Worm (Caenorhabditis elegans) whole organism, L1 larva: Measurements from ENCODE around the gene Y57G11B.2.
"Not testable (repeated sequence)": the region's sequence is repeated elsewhere in the genome, so short reads cannot be mapped to it uniquely, and the experiment has no call there.

Source experiments
- C16A3.4 ChIP-seq: fragments of 150-350 bp; optimal IDR thresholded peaks from 2 replicates; lab custom pipeline; 2014; ENCODE audit warnings: missing biosample characterization, missing genetic modification characterization
- C34B4.2 ChIP-seq: sonication (generic microtip); optimal IDR thresholded peaks from 2 replicates; lab custom pipeline; 2017; ENCODE audit warnings: mild to moderate bottlenecking, missing genetic modification characterization, missing compliant biosample characterization
- F16B12.6 ChIP-seq: fragments of 150-350 bp; optimal IDR thresholded peaks from 2 replicates; lab custom pipeline; 2014; ENCODE audit warnings: missing biosample characterization, missing genetic modification characterization
- aha-1 ChIP-seq: fragments of 150-350 bp; optimal IDR thresholded peaks from 2 replicates; lab custom pipeline; 2014; ENCODE audit warnings: missing biosample characterization, missing genetic modification characterization
- aly-2 ChIP-seq: fragments of 150-350 bp; optimal IDR thresholded peaks from 2 replicates; lab custom pipeline; 2014; ENCODE audit warnings: missing biosample characterization, missing genetic modification characterization
- ceh-8 ChIP-seq: fragments of 200-800 bp; sonication (Bioruptor generic); optimal IDR thresholded peaks from 2 replicates; lab custom pipeline; 2018; ENCODE audit warnings: mild to moderate bottlenecking, missing genetic modification characterization, moderate library complexity, missing compliant biosample characterization
- ces-1 ChIP-seq: fragments of 150-350 bp; optimal IDR thresholded peaks from 2 replicates; lab custom pipeline; 2014; ENCODE audit warnings: missing biosample characterization, missing genetic modification reagents, missing genetic modification characterization
- dsc-1 ChIP-seq: sonication (generic microtip); optimal IDR thresholded peaks from 2 replicates; lab custom pipeline; 2016; ENCODE audit warnings: mild to moderate bottlenecking, missing genetic modification characterization, missing compliant biosample characterization
- efl-1 ChIP-seq, 4 experiments: fragments of 150-350 bp; optimal IDR thresholded peaks in 3 of 4; peaks in 1 of 4; 1 replicate in 1 of 4; 2 replicates in 3 of 4; lab custom pipeline; 2014; ENCODE audit warnings: missing biosample characterization in 2 of 4, missing genetic modification characterization in 2 of 4, missing genetic modification reagents in 2 of 4
- fkh-8 ChIP-seq: sonication (generic microtip); optimal IDR thresholded peaks from 2 replicates; lab custom pipeline; 2016; ENCODE audit warnings: mild to moderate bottlenecking, missing genetic modification characterization, missing compliant biosample characterization
- hlh-17 ChIP-seq: fragments of 200-800 bp; sonication (Bioruptor generic); optimal IDR thresholded peaks from 2 replicates; lab custom pipeline; 2018; ENCODE audit warnings: missing genetic modification characterization, mild to moderate bottlenecking, missing compliant biosample characterization, moderate library complexity, borderline replicate concordance
- irx-1 ChIP-seq: sonication (generic microtip); optimal IDR thresholded peaks from 2 replicates; lab custom pipeline; 2016; ENCODE audit warnings: missing genetic modification characterization, missing compliant biosample characterization
- lin-14 ChIP-seq: fragments of 200-800 bp; sonication (Bioruptor generic); optimal IDR thresholded peaks from 2 replicates; lab custom pipeline; 2018; ENCODE audit warnings: mild to moderate bottlenecking, missing genetic modification characterization, moderate library complexity, missing compliant biosample characterization
- lin-15B ChIP-seq: fragments of 150-350 bp; sonication (generic microtip); optimal IDR thresholded peaks from 3 replicates; lab custom pipeline; 2014; ENCODE audit warnings: missing biosample characterization, missing genetic modification characterization
- lin-35 ChIP-seq, 2 experiments: fragments of 150-350 bp; optimal IDR thresholded peaks; 2 replicates each; lab custom pipeline; 2014; ENCODE audit warnings: missing biosample characterization in 2 of 2, missing genetic modification characterization in 2 of 2, missing genetic modification reagents in 2 of 2
- lir-3 ChIP-seq: sonication (generic microtip); optimal IDR thresholded peaks from 2 replicates; lab custom pipeline; 2016; ENCODE audit warnings: mild to moderate bottlenecking, missing genetic modification characterization, moderate library complexity, missing compliant biosample characterization; ENCODE audit not compliant: poor library complexity
- lsy-2 ChIP-seq, 2 experiments: fragments of 150-350 bp; optimal IDR thresholded peaks; 2 replicates each; lab custom pipeline; 2014; ENCODE audit warnings: missing biosample characterization in 2 of 2, missing genetic modification characterization in 2 of 2
- mdl-1 ChIP-seq, 2 experiments: fragments of 150-350 bp; optimal IDR thresholded peaks; 2 replicates each; lab custom pipeline; 2014 to 2017; ENCODE audit warnings: missing biosample characterization in 2 of 2, missing genetic modification characterization in 2 of 2, inconsistent platforms in 1 of 2
- mep-1 ChIP-seq: fragments of 150-350 bp; optimal IDR thresholded peaks from 2 replicates; lab custom pipeline; 2014; ENCODE audit warnings: missing biosample characterization, missing genetic modification characterization
- nhr-11 ChIP-seq: fragments of 150-350 bp; optimal IDR thresholded peaks from 2 replicates; lab custom pipeline; 2014; ENCODE audit warnings: missing biosample characterization, missing genetic modification characterization
- nhr-12 ChIP-seq: sonication (generic microtip); optimal IDR thresholded peaks from 2 replicates; lab custom pipeline; 2017; ENCODE audit warnings: missing biosample characterization, missing genetic modification characterization
- nhr-19 ChIP-seq: fragments of 200-800 bp; sonication (Bioruptor generic); conservative IDR thresholded peaks from 2 replicates; pipeline ENCODE4 v1.3.6; 2022; ENCODE audit warnings: missing genetic modification characterization, missing compliant biosample characterization
- nhr-237 ChIP-seq: fragments of 150-350 bp; optimal IDR thresholded peaks from 2 replicates; lab custom pipeline; 2014; ENCODE audit warnings: missing biosample characterization, missing genetic modification characterization
- nhr-71 ChIP-seq: sonication (generic microtip); optimal IDR thresholded peaks from 2 replicates; lab custom pipeline; 2016; ENCODE audit warnings: mild to moderate bottlenecking, missing genetic modification characterization, moderate library complexity, missing compliant biosample characterization
- nhr-85 ChIP-seq: sonication (generic microtip); peaks from one replicate; lab custom pipeline; 2016; ENCODE audit warnings: missing genetic modification characterization, inconsistent platforms, missing compliant biosample characterization
- nhr-90 ChIP-seq: sonication (generic microtip); optimal IDR thresholded peaks from 2 replicates; lab custom pipeline; 2016; ENCODE audit warnings: mild to moderate bottlenecking, missing genetic modification characterization, missing compliant biosample characterization; ENCODE audit not compliant: poor library complexity
- pag-3 ChIP-seq: sonication (generic microtip); optimal IDR thresholded peaks from 2 replicates; lab custom pipeline; 2017; ENCODE audit warnings: missing genetic modification characterization, mild to moderate bottlenecking, missing compliant biosample characterization, antibody characterized with exemption, borderline replicate concordance; ENCODE audit not compliant: insufficient read depth
- pqm-1 ChIP-seq: sonication (generic microtip); optimal IDR thresholded peaks from 3 replicates; lab custom pipeline; 2017; ENCODE audit warnings: missing biosample characterization, missing genetic modification characterization
- rnt-1 ChIP-seq: sonication (generic microtip); optimal IDR thresholded peaks from 2 replicates; lab custom pipeline; 2016; ENCODE audit warnings: mild to moderate bottlenecking, missing genetic modification characterization, moderate library complexity, missing compliant biosample characterization
- snpc-4 ChIP-seq: fragments of 150-350 bp; optimal IDR thresholded peaks from 2 replicates; lab custom pipeline; 2014; ENCODE audit warnings: missing biosample characterization, missing genetic modification characterization
- snu-23 ChIP-seq: sonication (generic microtip); optimal IDR thresholded peaks from 2 replicates; lab custom pipeline; 2016; ENCODE audit warnings: missing genetic modification characterization, missing compliant biosample characterization
- sup-37 ChIP-seq: fragments of 200-800 bp; sonication (Bioruptor generic); optimal IDR thresholded peaks from 2 replicates; lab custom pipeline; 2018; ENCODE audit warnings: mild to moderate bottlenecking, missing genetic modification characterization, missing compliant biosample characterization
- tbx-2 ChIP-seq: sonication (generic microtip); optimal IDR thresholded peaks from 2 replicates; lab custom pipeline; 2016; ENCODE audit warnings: missing genetic modification characterization, missing compliant biosample characterization
- unc-30 ChIP-seq: sonication (generic microtip); optimal IDR thresholded peaks from 2 replicates; lab custom pipeline; 2017; ENCODE audit warnings: missing biosample characterization, missing genetic modification characterization
- unc-86 ChIP-seq: sonication (generic microtip); optimal IDR thresholded peaks from 2 replicates; lab custom pipeline; 2016; ENCODE audit warnings: missing genetic modification characterization, missing compliant biosample characterization
- xbp-1 ChIP-seq: sonication (generic microtip); optimal IDR thresholded peaks from 2 replicates; lab custom pipeline; 2016; ENCODE audit warnings: missing genetic modification characterization, missing compliant biosample characterization
- zip-4 ChIP-seq: fragments of 200-800 bp; sonication (Bioruptor generic); optimal IDR thresholded peaks from 2 replicates; lab custom pipeline; 2018; ENCODE audit warnings: mild to moderate bottlenecking, missing genetic modification characterization, moderate library complexity, missing compliant biosample characterization
- ztf-11 ChIP-seq, 2 experiments: sonication (generic microtip); optimal IDR thresholded peaks; 2 replicates each; lab custom pipeline; 2016 to 2017; ENCODE audit warnings: missing genetic modification characterization in 2 of 2, missing biosample characterization in 1 of 2, missing compliant biosample characterization in 1 of 2

Gene Y57G11B.2

DNA sequence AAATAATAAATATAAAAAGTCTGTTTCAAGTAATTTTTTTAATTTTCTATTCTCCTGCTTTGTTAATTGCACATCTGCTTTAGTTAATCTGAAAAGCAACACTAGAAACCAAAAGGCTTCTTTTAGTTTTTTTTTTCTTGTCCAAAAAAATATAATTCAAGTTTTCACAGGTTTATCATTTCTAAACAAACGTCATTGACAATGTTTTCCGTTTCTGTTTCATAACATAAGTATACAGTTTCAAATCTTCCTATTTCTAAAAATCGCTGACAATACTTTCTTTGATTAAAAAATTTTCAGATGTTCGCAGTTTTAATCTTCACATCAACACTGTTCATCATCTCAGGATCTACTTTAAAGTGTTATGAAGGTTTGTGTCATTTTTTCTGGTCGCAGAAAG, at the start of gene Y57G11B.2:
Y57G11B.2 (plus strand) TSS at position 301 of the 400 bp plus-strand sequence.
- TF ChIP-seq lir-3 (tag; lab: Kevin White, UChicago) (no peak), nhr-85 (tag; lab: Kevin White, UChicago) (peak; percentile 9)

DNA sequence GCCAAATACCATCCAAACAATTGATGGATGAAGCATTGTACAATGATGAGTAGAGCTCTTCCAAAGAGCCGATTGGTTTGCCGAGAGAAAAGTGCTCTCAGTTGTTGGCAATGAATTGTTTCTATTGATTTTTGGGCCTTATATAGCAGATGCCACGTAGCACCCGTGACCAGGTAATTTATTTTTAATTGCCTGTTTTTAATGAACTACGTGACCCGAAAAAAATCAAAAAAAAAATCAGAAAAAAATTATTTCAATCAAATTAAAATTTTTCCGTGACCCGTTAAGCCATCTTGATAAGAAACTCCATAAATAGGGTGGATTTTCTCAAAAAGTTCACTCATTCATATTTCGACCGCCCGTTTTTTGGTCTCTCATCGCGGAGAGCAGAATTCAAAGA, 45.7 kb upstream of the Y57G11B.2 start, which contains the start of the genes Y57G11A.2 and T27E7.1:
Y57G11A.2 (minus strand) TSS at position 101 of the 400 bp plus-strand sequence.
T27E7.1 (plus strand) TSS at position 337 of the 400 bp plus-strand sequence.
- TF ChIP-seq efl-1 (optimal IDR thresholded peaks at IDR 0.05; lab: Kevin White, UChicago), result no peak
- TF ChIP-seq efl-1 (GFP tag; optimal IDR thresholded peaks at IDR 0.05 in 1 of 2; lab: Kevin White, UChicago), result peak in 1 of 2 experiments; percentile 51
- no peak for TF ChIP-seq nhr-237 (tag; lab: Kevin White, UChicago)

DNA sequence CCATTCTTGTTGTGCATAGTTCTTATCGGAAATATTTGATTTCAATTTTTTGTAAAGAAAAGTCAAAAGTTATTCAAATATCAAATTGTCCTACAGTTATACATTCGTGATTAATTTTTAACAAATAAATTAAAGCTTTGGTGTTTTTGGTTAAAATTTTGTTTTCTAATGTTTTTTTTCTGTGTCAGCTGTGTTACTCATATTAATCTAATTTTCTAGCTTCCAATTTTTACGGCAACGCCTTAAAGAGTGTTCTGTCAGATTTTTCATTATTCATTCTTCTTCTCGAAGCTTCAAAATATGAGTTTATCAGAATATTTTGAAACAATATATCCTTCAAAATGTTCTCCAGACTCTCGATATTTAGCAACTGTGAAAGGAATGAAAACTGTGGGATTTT, 41.6 kb upstream of the Y57G11B.2 start, which contains the start of gene srh-63:
srh-63 (plus strand) TSS at position 301 of the 400 bp plus-strand sequence.
- TF ChIP-seq tbx-2 (tag; lab: Kevin White, UChicago) (no peak), nhr-19 (GFP tag; lab: Robert Waterston, UW) (no peak), C16A3.4 (tag; lab: Kevin White, UChicago) (no peak), dsc-1 (tag; lab: Kevin White, UChicago) (no peak), pqm-1 (tag; lab: Kevin White, UChicago) (no peak), lin-35 (GFP tag; optimal IDR thresholded peaks at IDR 0.05; lab: Kevin White, UChicago) (no peak), rnt-1 (tag; lab: Kevin White, UChicago) (no peak), unc-86 (tag; lab: Kevin White, UChicago) (no peak), lsy-2 (tag; optimal IDR thresholded peaks at IDR 0.05; lab: Kevin White, UChicago) (no peak), mep-1 (no peak), aly-2 (tag; lab: Kevin White, UChicago) (no peak), irx-1 (no peak), ztf-11 (tag; optimal IDR thresholded peaks at IDR 0.05; lab: Kevin White, UChicago) (no peak), ceh-8 (no peak), snpc-4 (no peak), sup-37 (no peak), pag-3 (tag; lab: Kevin White, UChicago) (no peak), xbp-1 (tag; lab: Kevin White, UChicago) (no peak), zip-4 (GFP tag; lab: Kevin White, UChicago) (no peak), F16B12.6 (tag; lab: Kevin White, UChicago) (no peak)
- TF ChIP-seq, all 84 proteins: peak for 0

DNA sequence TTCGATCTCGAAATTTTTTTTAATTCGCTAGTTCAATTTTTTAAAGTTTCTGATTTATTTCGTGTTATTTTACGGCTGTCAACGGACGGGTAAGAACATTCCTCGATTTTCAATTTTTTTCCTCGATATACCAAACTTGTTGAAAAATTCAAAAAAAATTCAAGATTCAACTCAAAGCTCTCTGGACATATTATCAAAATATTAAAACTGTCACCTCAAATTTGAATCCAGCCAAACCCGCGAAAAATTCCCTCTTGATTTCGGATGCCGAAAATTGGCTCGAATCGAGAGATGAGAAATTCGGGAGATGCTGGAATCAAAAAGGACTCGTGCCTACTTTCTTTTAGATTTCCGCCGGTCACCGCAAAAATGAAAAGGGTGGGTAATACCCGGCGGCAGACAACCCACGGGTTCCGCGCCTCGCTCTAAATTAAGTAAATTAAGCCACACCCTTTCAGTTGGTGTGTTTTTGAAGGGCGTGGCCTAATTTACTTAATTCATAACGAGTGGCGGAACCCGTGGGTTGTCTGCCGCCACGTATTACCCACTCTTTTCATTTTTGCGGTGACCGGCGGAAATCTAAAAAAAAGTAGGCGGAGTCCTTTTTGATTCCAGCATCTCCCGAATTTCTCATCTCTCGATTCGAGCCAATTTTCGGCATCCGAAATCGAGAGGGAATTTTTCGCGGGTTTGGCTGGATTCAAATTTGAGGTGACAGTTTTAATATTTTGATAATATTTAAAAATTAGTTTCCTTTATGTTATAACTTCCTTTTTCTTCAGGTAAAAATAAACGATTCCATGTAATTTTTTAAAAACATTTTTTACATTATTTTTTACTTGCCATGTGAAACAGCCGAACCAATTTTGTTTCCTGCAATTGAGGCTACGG, 39.6 kb upstream of the Y57G11B.2 start:
- TF ChIP-seq efl-1 (optimal IDR thresholded peaks at IDR 0.05; lab: Kevin White, UChicago), result not testable (repeated sequence)
- TF ChIP-seq efl-1 (GFP tag; optimal IDR thresholded peaks at IDR 0.05 in 1 of 2; lab: Kevin White, UChicago), result peak in 1 of 2 experiments; percentile 57

- TF ChIP-seq fkh-8, result no peak
- TF ChIP-seq nhr-12, result no peak
- TF ChIP-seq nhr-90 (tag; lab: Kevin White, UChicago), result no peak
- TF ChIP-seq zip-4 (GFP tag; lab: Kevin White, UChicago), result no peak
- no peak for TF ChIP-seq dsc-1 (tag; lab: Kevin White, UChicago)
- no peak for TF ChIP-seq aha-1 (tag; lab: Kevin White, UChicago)
These were observed 36.4 kb upstream of the Y57G11B.2 start, which contains the start of gene T27E7.3 for ce11 chrIV:14528718-14529117. TSS of gene T27E7.3 (plus strand) at chrIV:14529018.

DNA sequence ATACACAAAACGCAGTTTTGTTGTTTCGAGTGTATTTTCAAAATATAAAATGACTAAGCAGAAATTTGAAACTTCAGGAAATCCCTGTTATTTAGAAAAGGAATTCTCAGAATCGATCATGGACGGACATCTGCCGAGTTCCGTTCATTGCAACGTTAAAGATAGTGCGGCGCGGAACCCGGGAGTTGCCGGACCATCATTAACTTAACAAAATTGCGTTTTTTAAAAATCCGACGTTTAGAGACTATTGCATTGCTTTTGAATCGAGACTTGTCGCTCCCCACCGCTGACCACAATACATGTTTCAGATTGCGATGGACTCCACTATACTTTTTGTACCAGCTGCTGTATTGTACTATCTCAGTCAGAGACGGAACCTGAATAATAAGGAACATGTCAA, 35.1 kb upstream of the Y57G11B.2 start:
- TF ChIP-seq unc-86 (tag; lab: Kevin White, UChicago) (no peak), sup-37 (no peak), lir-3 (tag; lab: Kevin White, UChicago) (no peak), ces-1 (GFP tag; lab: Kevin White, UChicago) (no peak), aly-2 (tag; lab: Kevin White, UChicago) (no peak), nhr-71 (tag; lab: Kevin White, UChicago) (no peak), hlh-17 (no peak), C34B4.2 (no peak), nhr-11 (tag; lab: Kevin White, UChicago) (no peak), mdl-1 (tag; optimal IDR thresholded peaks at IDR 0.05; lab: Kevin White, UChicago) (no peak), lin-14 (no peak), mep-1 (no peak), unc-30 (tag; lab: Kevin White, UChicago) (no peak), lin-15B (no peak), efl-1 (optimal IDR thresholded peaks at IDR 0.05; lab: Kevin White, UChicago) (no peak), efl-1 (GFP tag; optimal IDR thresholded peaks at IDR 0.05 in 1 of 2; lab: Kevin White, UChicago) (no peak), snu-23 (GFP tag; lab: Kevin White, UChicago) (no peak)
